Worm (Caenorhabditis elegans) whole organism, late embryonic: Measurements from ENCODE around the gene F16B3.2.

ENCODE experiments used
- K09A11.1 ChIP-seq: sonication (generic microtip); optimal IDR thresholded peaks from 2 replicates; lab custom pipeline; 2017; ENCODE audit warnings: antibody characterized with exemption, mild to moderate bottlenecking, missing genetic modification characterization, missing compliant biosample characterization; ENCODE audit not compliant: insufficient read depth
- ama-1 ChIP-seq: fragments of 150-350 bp; optimal IDR thresholded peaks from 2 replicates; lab custom pipeline; 2014
- ceh-31 ChIP-seq: sonication (generic microtip); optimal IDR thresholded peaks from 2 replicates; lab custom pipeline; 2016; ENCODE audit warnings: missing genetic modification characterization, missing compliant biosample characterization
- elt-4 ChIP-seq: sonication (generic microtip); optimal IDR thresholded peaks from 2 replicates; lab custom pipeline; 2016; ENCODE audit warnings: missing genetic modification characterization, missing compliant biosample characterization
- fkh-10 ChIP-seq: fragments of 150-350 bp; optimal IDR thresholded peaks from 2 replicates; lab custom pipeline; 2014; ENCODE audit warnings: missing biosample characterization, missing genetic modification reagents, missing genetic modification characterization
- madf-2 ChIP-seq: sonication (generic microtip); optimal IDR thresholded peaks from 2 replicates; lab custom pipeline; 2017; ENCODE audit warnings: missing genetic modification characterization, missing compliant biosample characterization
- nhr-11 ChIP-seq: fragments of 150-350 bp; optimal IDR thresholded peaks from 2 replicates; lab custom pipeline; 2014; ENCODE audit warnings: missing biosample characterization, missing genetic modification characterization
- sox-4 ChIP-seq: sonication (generic microtip); optimal IDR thresholded peaks from 2 replicates; lab custom pipeline; 2017; ENCODE audit warnings: mild to moderate bottlenecking, missing genetic modification characterization, inconsistent platforms, missing compliant biosample characterization

DNA sequence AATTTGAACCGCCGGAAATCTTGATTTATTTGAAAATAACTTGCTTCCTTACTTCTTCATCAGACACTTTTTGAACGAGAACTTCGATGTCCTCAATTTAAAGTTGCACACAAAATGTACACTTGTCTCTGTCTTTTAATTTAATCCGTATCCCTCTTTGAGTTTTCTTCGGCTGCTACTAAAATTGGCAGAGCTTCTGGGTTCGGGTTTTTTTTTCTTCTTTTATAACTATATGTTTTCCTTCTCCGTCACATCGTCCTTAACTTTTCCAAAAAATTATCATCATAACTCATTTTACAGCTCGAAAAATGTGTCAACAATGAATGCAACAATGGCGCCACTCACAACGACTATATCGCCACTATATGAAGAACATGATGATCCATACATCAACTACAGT lies 36.9 kb downstream of the F16B3.2 start, which contains the start of gene glb-33:
- no peak for TF ChIP-seq madf-2 (tag; lab: Kevin White, UChicago)
- no peak for TF ChIP-seq K09A11.1 (tag; lab: Kevin White, UChicago)
- no peak for TF ChIP-seq sox-4 (tag; lab: Kevin White, UChicago)
- TF ChIP-seq ama-1 (lab: Kevin White, UChicago), result no peak
- TF ChIP-seq ceh-31 (tag; lab: Kevin White, UChicago), result no peak
- TF ChIP-seq fkh-10, result no peak
- TF ChIP-seq elt-4 (tag; lab: Kevin White, UChicago), result no peak
- TF ChIP-seq nhr-11 (tag; lab: Kevin White, UChicago), result no peak
